Worm (Caenorhabditis elegans) whole organism, L4/young adult: Measurements from ENCODE around the gene cht-2.

Source experiments
- W03F9.2 ChIP-seq: fragments of 150-350 bp; optimal IDR thresholded peaks from 2 replicates; lab custom pipeline; 2014; ENCODE audit warnings: missing biosample characterization, missing genetic modification characterization
- dao-5 ChIP-seq: sonication (generic microtip); optimal IDR thresholded peaks from 2 replicates; lab custom pipeline; 2016; ENCODE audit warnings: missing genotype, missing genetic modification characterization, moderate library complexity, missing compliant biosample characterization
- him-1 ChIP-seq: sonication (generic microtip); optimal IDR thresholded peaks from 2 replicates; lab custom pipeline; 2016; ENCODE audit warnings: missing genotype, missing genetic modification reagents, missing genetic modification characterization, missing compliant biosample characterization

Gene cht-2

ce11 chrII:8496184-8496583 is 24.5 kb upstream of the cht-2 start:
- TF ChIP-seq him-1 (tag; lab: Kevin White, UChicago): no peak
- no peak for TF ChIP-seq dao-5 (tag; lab: Kevin White, UChicago)
- TF ChIP-seq W03F9.2 (tag; lab: Kevin White, UChicago): no peak

ce11 chrII:8498173-8498572 is 22.6 kb upstream of the cht-2 start:
- TF ChIP-seq him-1 (tag; lab: Kevin White, UChicago): no peak
- TF ChIP-seq W03F9.2 (tag; lab: Kevin White, UChicago): no peak
- no peak for TF ChIP-seq dao-5 (tag; lab: Kevin White, UChicago)

- TF ChIP-seq W03F9.2 (tag; lab: Kevin White, UChicago): no peak
- no peak for TF ChIP-seq him-1 (tag; lab: Kevin White, UChicago)
- TF ChIP-seq dao-5 (tag; lab: Kevin White, UChicago): no peak
These were observed 21.7 kb upstream of the cht-2 start for ce11 chrII:8499021-8499420.

- no peak for TF ChIP-seq him-1 (tag; lab: Kevin White, UChicago)
- TF ChIP-seq dao-5 (tag; lab: Kevin White, UChicago): no peak
- no peak for TF ChIP-seq W03F9.2 (tag; lab: Kevin White, UChicago)
These were observed 16.5 kb upstream of the cht-2 start for ce11 chrII:8504074-8504724.

- TF ChIP-seq him-1 (tag; lab: Kevin White, UChicago) (no peak), dao-5 (tag; lab: Kevin White, UChicago) (no peak), W03F9.2 (tag; lab: Kevin White, UChicago) (no peak)
These were observed 14.0 kb upstream of the cht-2 start for ce11 chrII:8506759-8507158.

- TF ChIP-seq dao-5 (tag; lab: Kevin White, UChicago) (no peak), W03F9.2 (tag; lab: Kevin White, UChicago) (no peak), him-1 (tag; lab: Kevin White, UChicago) (no peak)
These were observed 11.8 kb upstream of the cht-2 start, which contains the start of gene T13H5.1 for ce11 chrII:8508956-8509355. Gene T13H5.1 (minus strand): TSS chrII:8509056.

ce11 chrII:8514729-8515128 is 6.0 kb upstream of the cht-2 start, which contains the start of gene ctg-2:
Gene ctg-2 (plus strand): TSS chrII:8515054.
- no peak for TF ChIP-seq dao-5 (tag; lab: Kevin White, UChicago)
- no peak for TF ChIP-seq W03F9.2 (tag; lab: Kevin White, UChicago)
- TF ChIP-seq him-1 (tag; lab: Kevin White, UChicago): no peak

- TF ChIP-seq W03F9.2 (tag; lab: Kevin White, UChicago): no peak
- no peak for TF ChIP-seq him-1 (tag; lab: Kevin White, UChicago)
These were observed 5.2 kb upstream of the cht-2 start for ce11 chrII:8515521-8515920.

ce11 chrII:8516783-8517182 is 3.9 kb upstream of the cht-2 start, which contains the start of gene rnh-2:
Gene rnh-2 (plus strand): TSS chrII:8517150.
- peak; percentile 88 for TF ChIP-seq W03F9.2 (tag; lab: Kevin White, UChicago)
- TF ChIP-seq him-1 (tag; lab: Kevin White, UChicago): peak; percentile 16
- TF ChIP-seq dao-5 (tag; lab: Kevin White, UChicago): no peak

ce11 chrII:8518210-8518609 is 2.5 kb upstream of the cht-2 start, which contains the start of gene T13H5.8:
Gene T13H5.8 (plus strand): TSS chrII:8518510.
- TF ChIP-seq him-1 (tag; lab: Kevin White, UChicago) (no peak), dao-5 (tag; lab: Kevin White, UChicago) (no peak), W03F9.2 (tag; lab: Kevin White, UChicago) (no peak)

ce11 chrII:8525133-8525736 is 4.5 kb downstream of the cht-2 start, which contains the start of the genes prp-9 and mrps-18B:
Gene prp-9 (minus strand): TSS chrII:8525396.
Gene mrps-18B (plus strand): TSS chrII:8525681.
- TF ChIP-seq W03F9.2 (tag; lab: Kevin White, UChicago): peak; percentile 82
- TF ChIP-seq him-1 (tag; lab: Kevin White, UChicago): no peak
- no peak for TF ChIP-seq dao-5 (tag; lab: Kevin White, UChicago)

ce11 chrII:8529176-8529698 is 8.5 kb downstream of the cht-2 start:
- TF ChIP-seq W03F9.2 (tag; lab: Kevin White, UChicago) (no peak), him-1 (tag; lab: Kevin White, UChicago) (no peak), dao-5 (tag; lab: Kevin White, UChicago) (no peak)

ce11 chrII:8531181-8531759 is 10.5 kb downstream of the cht-2 start, which contains the start of gene gldi-7:
Gene gldi-7 (minus strand): TSS chrII:8531222.
- TF ChIP-seq dao-5 (tag; lab: Kevin White, UChicago) (no peak), W03F9.2 (tag; lab: Kevin White, UChicago) (no peak), him-1 (tag; lab: Kevin White, UChicago) (no peak)
